Worm (Caenorhabditis elegans) whole organism, L1 larva: Measurements from ENCODE around the gene decr-1.3.
A peak's percentile ranks its signal among the peaks of the same experiment; 100 is the strongest.

ENCODE experiments used
- C16A3.4 ChIP-seq: fragments of 150-350 bp; optimal IDR thresholded peaks from 2 replicates; lab custom pipeline; 2014; ENCODE audit warnings: missing biosample characterization, missing genetic modification characterization
- C34B4.2 ChIP-seq: sonication (generic microtip); optimal IDR thresholded peaks from 2 replicates; lab custom pipeline; 2017; ENCODE audit warnings: mild to moderate bottlenecking, missing genetic modification characterization, missing compliant biosample characterization
- F16B12.6 ChIP-seq: fragments of 150-350 bp; optimal IDR thresholded peaks from 2 replicates; lab custom pipeline; 2014; ENCODE audit warnings: missing biosample characterization, missing genetic modification characterization
- aha-1 ChIP-seq: fragments of 150-350 bp; optimal IDR thresholded peaks from 2 replicates; lab custom pipeline; 2014; ENCODE audit warnings: missing biosample characterization, missing genetic modification characterization
- alr-1 ChIP-seq: fragments of 200-800 bp; sonication (Bioruptor generic); optimal IDR thresholded peaks from 2 replicates; lab custom pipeline; 2018; ENCODE audit warnings: borderline replicate concordance, mild to moderate bottlenecking, missing genetic modification characterization, missing compliant biosample characterization
- aly-2 ChIP-seq: fragments of 150-350 bp; optimal IDR thresholded peaks from 2 replicates; lab custom pipeline; 2014; ENCODE audit warnings: missing biosample characterization, missing genetic modification characterization
- blmp-1 ChIP-seq: fragments of 150-350 bp; optimal IDR thresholded peaks from 2 replicates; lab custom pipeline; 2014; ENCODE audit warnings: missing biosample characterization, missing genetic modification characterization
- ceh-8 ChIP-seq: fragments of 200-800 bp; sonication (Bioruptor generic); optimal IDR thresholded peaks from 2 replicates; lab custom pipeline; 2018; ENCODE audit warnings: mild to moderate bottlenecking, missing genetic modification characterization, moderate library complexity, missing compliant biosample characterization
- ceh-82 ChIP-seq, 3 experiments: fragments of 150-350 bp in 1 of 3; sonication (generic microtip) in 2 of 3; optimal IDR thresholded peaks; 2 replicates each; lab custom pipeline; 2014 to 2017; ENCODE audit warnings: missing biosample characterization in 3 of 3, missing genetic modification characterization in 3 of 3
- ceh-88 ChIP-seq: fragments of 200-800 bp; sonication (Bioruptor generic); IDR thresholded peaks from 2 replicates; pipeline ENCODE4 v1.3.6; 2022; ENCODE audit warnings: missing genetic modification characterization, missing compliant biosample characterization
- ces-1 ChIP-seq: fragments of 150-350 bp; optimal IDR thresholded peaks from 2 replicates; lab custom pipeline; 2014; ENCODE audit warnings: missing biosample characterization, missing genetic modification reagents, missing genetic modification characterization
- dpl-1 ChIP-seq, 3 experiments: fragments of 150-350 bp in 2 of 3; sonication (generic microtip) in 1 of 3; optimal IDR thresholded peaks; 2 replicates each; lab custom pipeline; 2014 to 2017; ENCODE audit warnings: missing biosample characterization in 3 of 3, missing genetic modification characterization in 3 of 3, missing genetic modification reagents in 3 of 3
- dsc-1 ChIP-seq: sonication (generic microtip); optimal IDR thresholded peaks from 2 replicates; lab custom pipeline; 2016; ENCODE audit warnings: mild to moderate bottlenecking, missing genetic modification characterization, missing compliant biosample characterization
- efl-1 ChIP-seq, 4 experiments: fragments of 150-350 bp; optimal IDR thresholded peaks in 3 of 4; peaks in 1 of 4; 1 replicate in 1 of 4; 2 replicates in 3 of 4; lab custom pipeline; 2014; ENCODE audit warnings: missing biosample characterization in 2 of 4, missing genetic modification characterization in 2 of 4, missing genetic modification reagents in 2 of 4
- efl-3 ChIP-seq: fragments of 200-800 bp; sonication (Bioruptor generic); optimal IDR thresholded peaks from 2 replicates; lab custom pipeline; 2018; ENCODE audit warnings: mild to moderate bottlenecking, missing genetic modification characterization, missing compliant biosample characterization
- egl-13 ChIP-seq: sonication (generic microtip); optimal IDR thresholded peaks from 2 replicates; lab custom pipeline; 2016; ENCODE audit warnings: missing genotype, missing genetic modification reagents, missing genetic modification characterization, missing compliant biosample characterization
- elt-2 ChIP-seq: sonication (generic microtip); optimal IDR thresholded peaks from 2 replicates; lab custom pipeline; 2016; ENCODE audit warnings: missing genetic modification characterization, mild to moderate bottlenecking, inconsistent platforms, missing compliant biosample characterization, missing genetic modification reagents
- fkh-8 ChIP-seq: sonication (generic microtip); optimal IDR thresholded peaks from 2 replicates; lab custom pipeline; 2016; ENCODE audit warnings: mild to moderate bottlenecking, missing genetic modification characterization, missing compliant biosample characterization
- grh-1 ChIP-seq: fragments of 200-800 bp; sonication (Bioruptor generic); IDR thresholded peaks from 2 replicates; pipeline ENCODE4 v1.3.6; 2022; ENCODE audit warnings: missing genetic modification reagents, missing genetic modification characterization, missing compliant biosample characterization
- hlh-17 ChIP-seq: fragments of 200-800 bp; sonication (Bioruptor generic); optimal IDR thresholded peaks from 2 replicates; lab custom pipeline; 2018; ENCODE audit warnings: missing genetic modification characterization, mild to moderate bottlenecking, missing compliant biosample characterization, moderate library complexity, borderline replicate concordance
- hpl-2 ChIP-seq: fragments of 150-350 bp; optimal IDR thresholded peaks from 2 replicates; lab custom pipeline; 2014; ENCODE audit warnings: missing biosample characterization, missing genetic modification reagents, missing genetic modification characterization
- jun-1 ChIP-seq: fragments of 150-350 bp; optimal IDR thresholded peaks from 2 replicates; lab custom pipeline; 2014; ENCODE audit warnings: missing biosample characterization, missing genetic modification reagents, missing genetic modification characterization
- lin-13 ChIP-seq: fragments of 150-350 bp; optimal IDR thresholded peaks from 2 replicates; lab custom pipeline; 2014; ENCODE audit warnings: missing biosample characterization, missing genetic modification reagents, missing genetic modification characterization
- lin-14 ChIP-seq: fragments of 200-800 bp; sonication (Bioruptor generic); optimal IDR thresholded peaks from 2 replicates; lab custom pipeline; 2018; ENCODE audit warnings: mild to moderate bottlenecking, missing genetic modification characterization, moderate library complexity, missing compliant biosample characterization
- lsy-2 ChIP-seq, 2 experiments: fragments of 150-350 bp; optimal IDR thresholded peaks; 2 replicates each; lab custom pipeline; 2014; ENCODE audit warnings: missing biosample characterization in 2 of 2, missing genetic modification characterization in 2 of 2
- mdl-1 ChIP-seq, 2 experiments: fragments of 150-350 bp; optimal IDR thresholded peaks; 2 replicates each; lab custom pipeline; 2014 to 2017; ENCODE audit warnings: missing biosample characterization in 2 of 2, missing genetic modification characterization in 2 of 2, inconsistent platforms in 1 of 2
- nhr-11 ChIP-seq: fragments of 150-350 bp; optimal IDR thresholded peaks from 2 replicates; lab custom pipeline; 2014; ENCODE audit warnings: missing biosample characterization, missing genetic modification characterization
- nhr-20 ChIP-seq: sonication (generic microtip); optimal IDR thresholded peaks from 2 replicates; lab custom pipeline; 2016; ENCODE audit warnings: mild to moderate bottlenecking, missing genetic modification characterization, missing compliant biosample characterization
- nhr-237 ChIP-seq: fragments of 150-350 bp; optimal IDR thresholded peaks from 2 replicates; lab custom pipeline; 2014; ENCODE audit warnings: missing biosample characterization, missing genetic modification characterization
- nhr-28 ChIP-seq: fragments of 150-350 bp; optimal IDR thresholded peaks from 2 replicates; lab custom pipeline; 2014; ENCODE audit warnings: missing biosample characterization, missing genetic modification characterization
- nhr-47 ChIP-seq: sonication (generic microtip); optimal IDR thresholded peaks from 2 replicates; lab custom pipeline; 2016; ENCODE audit warnings: mild to moderate bottlenecking, missing genetic modification characterization, moderate library complexity, missing compliant biosample characterization
- nhr-71 ChIP-seq: sonication (generic microtip); optimal IDR thresholded peaks from 2 replicates; lab custom pipeline; 2016; ENCODE audit warnings: mild to moderate bottlenecking, missing genetic modification characterization, moderate library complexity, missing compliant biosample characterization
- nhr-84 ChIP-seq: sonication (generic microtip); optimal IDR thresholded peaks from 2 replicates; lab custom pipeline; 2017; ENCODE audit warnings: missing biosample characterization, missing genetic modification characterization
- nhr-90 ChIP-seq: sonication (generic microtip); optimal IDR thresholded peaks from 2 replicates; lab custom pipeline; 2016; ENCODE audit warnings: mild to moderate bottlenecking, missing genetic modification characterization, missing compliant biosample characterization; ENCODE audit not compliant: poor library complexity
- pax-3 ChIP-seq: fragments of 200-800 bp; sonication (Bioruptor generic); optimal IDR thresholded peaks from 2 replicates; lab custom pipeline; 2018; ENCODE audit warnings: mild to moderate bottlenecking, missing genetic modification characterization, moderate library complexity, missing compliant biosample characterization
- pqm-1 ChIP-seq: sonication (generic microtip); optimal IDR thresholded peaks from 3 replicates; lab custom pipeline; 2017; ENCODE audit warnings: missing biosample characterization, missing genetic modification characterization
- rnt-1 ChIP-seq: sonication (generic microtip); optimal IDR thresholded peaks from 2 replicates; lab custom pipeline; 2016; ENCODE audit warnings: mild to moderate bottlenecking, missing genetic modification characterization, moderate library complexity, missing compliant biosample characterization
- skn-1 ChIP-seq: fragments of 150-350 bp; optimal IDR thresholded peaks from 2 replicates; lab custom pipeline; 2014; ENCODE audit warnings: missing biosample characterization, missing genetic modification characterization
- snu-23 ChIP-seq: sonication (generic microtip); optimal IDR thresholded peaks from 2 replicates; lab custom pipeline; 2016; ENCODE audit warnings: missing genetic modification characterization, missing compliant biosample characterization
- sptf-1 ChIP-seq: fragments of 150-350 bp; optimal IDR thresholded peaks from 2 replicates; lab custom pipeline; 2014; ENCODE audit warnings: missing biosample characterization, missing genetic modification characterization
- swsn-7 ChIP-seq: sonication (generic microtip); optimal IDR thresholded peaks from 2 replicates; lab custom pipeline; 2016; ENCODE audit warnings: missing genetic modification characterization, missing compliant biosample characterization
- tbx-2 ChIP-seq: sonication (generic microtip); optimal IDR thresholded peaks from 2 replicates; lab custom pipeline; 2016; ENCODE audit warnings: missing genetic modification characterization, missing compliant biosample characterization
- unc-62 ChIP-seq: fragments of 150-350 bp; optimal IDR thresholded peaks from 2 replicates; lab custom pipeline; 2014; ENCODE audit warnings: missing biosample characterization, missing genetic modification reagents, missing genetic modification characterization
- unc-86 ChIP-seq: sonication (generic microtip); optimal IDR thresholded peaks from 2 replicates; lab custom pipeline; 2016; ENCODE audit warnings: missing genetic modification characterization, missing compliant biosample characterization
- vab-15 ChIP-seq: sonication (generic microtip); optimal IDR thresholded peaks from 2 replicates; lab custom pipeline; 2017; ENCODE audit warnings: missing genotype, mild to moderate bottlenecking, missing genetic modification characterization, missing compliant biosample characterization
- xbp-1 ChIP-seq: sonication (generic microtip); optimal IDR thresholded peaks from 2 replicates; lab custom pipeline; 2016; ENCODE audit warnings: missing genetic modification characterization, missing compliant biosample characterization
- zag-1 ChIP-seq: fragments of 150-350 bp; optimal IDR thresholded peaks from 2 replicates; lab custom pipeline; 2014; ENCODE audit warnings: missing biosample characterization, missing genetic modification characterization
- zip-4 ChIP-seq: fragments of 200-800 bp; sonication (Bioruptor generic); optimal IDR thresholded peaks from 2 replicates; lab custom pipeline; 2018; ENCODE audit warnings: mild to moderate bottlenecking, missing genetic modification characterization, moderate library complexity, missing compliant biosample characterization

Gene decr-1.3

DNA sequence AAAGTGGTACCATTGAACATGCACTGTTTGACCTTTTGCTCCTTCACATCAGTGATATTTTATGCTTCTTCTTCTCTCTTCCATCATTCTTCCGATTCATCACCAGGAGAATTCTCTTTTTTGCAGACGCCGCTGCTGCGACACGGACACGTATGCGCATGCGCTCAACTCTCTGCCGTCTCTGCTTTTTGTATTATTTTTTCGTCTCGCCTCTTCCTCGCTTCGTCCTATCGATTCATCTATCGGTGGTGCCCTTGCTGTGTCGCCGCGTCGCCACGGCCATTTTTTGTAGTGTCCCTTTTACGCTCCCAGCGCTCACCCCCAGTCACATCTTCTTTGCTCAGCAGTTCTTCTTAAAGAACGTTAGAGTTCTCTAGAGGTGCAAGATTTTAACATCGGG is 47.2 kb downstream of the decr-1.3 start (continued):
- no peak for TF ChIP-seq nhr-28 (tag; lab: Kevin White, UChicago)
- TF ChIP-seq rnt-1 (tag; lab: Kevin White, UChicago), result peak; percentile 52
- TF ChIP-seq pqm-1 (tag; lab: Kevin White, UChicago), result no peak
- no peak for TF ChIP-seq unc-62 (GFP tag; lab: Kevin White, UChicago)
- peak; percentile 37 for TF ChIP-seq F16B12.6 (tag; lab: Kevin White, UChicago)
- TF ChIP-seq blmp-1 (tag; lab: Kevin White, UChicago), result peak; percentile 30
- TF ChIP-seq nhr-90 (tag; lab: Kevin White, UChicago), result no peak
- no peak for TF ChIP-seq ceh-8 (GFP tag; lab: Kevin White, UChicago)
- TF ChIP-seq nhr-84, result no peak
- TF ChIP-seq zip-4 (GFP tag; lab: Kevin White, UChicago), result no peak
- TF ChIP-seq C34B4.2, result no peak
- peak; percentile 30 for TF ChIP-seq unc-86 (tag; lab: Kevin White, UChicago)
- TF ChIP-seq fkh-8 (tag; lab: Kevin White, UChicago), result peak; percentile 61
- no peak for TF ChIP-seq lin-13 (GFP tag; lab: Kevin White, UChicago)
- TF ChIP-seq sptf-1, result no peak
- TF ChIP-seq lsy-2 (tag; optimal IDR thresholded peaks at IDR 0.05; lab: Kevin White, UChicago), result peak; percentile 45 to 85
- no peak for TF ChIP-seq pax-3
- TF ChIP-seq nhr-237 (tag; lab: Kevin White, UChicago), result no peak
- no peak for TF ChIP-seq hlh-17 (GFP tag; lab: Kevin White, UChicago)
- TF ChIP-seq alr-1, result no peak
- peak; percentile 18 for TF ChIP-seq nhr-20 (tag; lab: Kevin White, UChicago)
- TF ChIP-seq nhr-11 (tag; lab: Kevin White, UChicago), result no peak
- TF ChIP-seq egl-13 (tag; lab: Kevin White, UChicago), result peak; percentile 39
- no peak for TF ChIP-seq ces-1
- TF ChIP-seq swsn-7 (tag; lab: Kevin White, UChicago), result peak; percentile 57
- TF ChIP-seq xbp-1 (tag; lab: Kevin White, UChicago), result peak; percentile 42
- TF ChIP-seq ceh-88 (GFP tag; lab: Robert Waterston, UW), result no peak
- TF ChIP-seq jun-1, result peak; percentile 1
- TF ChIP-seq dsc-1 (tag; lab: Kevin White, UChicago), result peak; percentile 38
- TF ChIP-seq efl-3 (GFP tag; lab: Kevin White, UChicago), result no peak
- peak in 1 of 2 experiments; percentile 27 for TF ChIP-seq mdl-1 (tag; optimal IDR thresholded peaks at IDR 0.05; lab: Kevin White, UChicago)

DNA sequence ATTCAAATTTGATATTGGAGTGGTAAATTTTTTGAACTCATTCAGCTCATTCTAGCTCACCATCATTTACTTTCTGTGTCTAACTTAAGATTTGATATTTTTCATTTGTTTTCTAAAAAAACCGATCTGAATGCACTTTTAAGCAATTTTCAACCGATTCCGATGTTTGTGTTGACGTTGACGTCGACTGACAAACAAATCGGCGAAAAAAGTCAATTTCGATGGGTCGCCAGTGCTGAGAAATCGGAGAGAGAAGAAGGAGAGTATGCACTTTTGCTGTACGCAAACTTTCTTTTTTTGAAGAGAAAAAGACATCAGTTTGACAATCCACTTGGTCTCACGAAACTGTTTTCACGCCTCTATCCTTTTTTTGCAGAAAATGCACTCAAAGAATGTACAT is 47.9 kb downstream of the decr-1.3 start:
- peak; percentile 8 for TF ChIP-seq lin-14 (GFP tag; lab: Kevin White, UChicago)
- TF ChIP-seq blmp-1 (tag; lab: Kevin White, UChicago), result peak; percentile 73
- no peak for TF ChIP-seq tbx-2 (tag; lab: Kevin White, UChicago)
- TF ChIP-seq efl-1 (optimal IDR thresholded peaks at IDR 0.05; lab: Kevin White, UChicago), result no peak
- TF ChIP-seq efl-1 (GFP tag; optimal IDR thresholded peaks at IDR 0.05 in 1 of 2; lab: Kevin White, UChicago), result peak in 1 of 2 experiments; percentile 86

DNA sequence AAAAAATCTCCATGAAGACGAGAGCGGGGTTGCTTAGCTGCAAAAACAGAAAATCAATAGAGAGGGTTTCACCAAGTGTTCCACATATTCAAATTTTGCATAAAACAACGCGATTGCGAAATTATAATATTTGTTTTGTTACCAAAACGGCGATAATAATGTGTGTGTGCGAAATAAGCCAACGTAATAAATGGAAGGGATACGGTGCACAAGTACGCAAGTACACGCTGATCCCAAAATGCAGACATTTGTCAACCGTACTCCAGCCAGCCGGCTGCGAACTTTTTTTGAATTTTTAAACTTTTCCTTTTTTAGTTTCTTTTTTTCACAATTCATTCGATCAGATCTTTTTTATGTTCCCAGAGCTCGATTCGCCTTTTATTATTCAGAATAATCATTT is 48.5 kb downstream of the decr-1.3 start, which contains the start of gene ire-1:
TSS of gene ire-1 (minus strand) at position 44 of the 400 bp plus-strand sequence.
- TF ChIP-seq skn-1 (tag; lab: Kevin White, UChicago) (peak; percentile 80), fkh-8 (tag; lab: Kevin White, UChicago) (peak; percentile 48), zag-1 (tag; lab: Kevin White, UChicago) (no peak), grh-1 (GFP tag; lab: Robert Waterston, UW) (no peak), ceh-8 (GFP tag; lab: Kevin White, UChicago) (no peak), dpl-1 (GFP tag; optimal IDR thresholded peaks at IDR 0.05; lab: Kevin White, UChicago) (peak; percentile 54 to 75 (median 70)), lin-14 (GFP tag; lab: Kevin White, UChicago) (peak; percentile 47), nhr-20 (tag; lab: Kevin White, UChicago) (peak; percentile 39), nhr-28 (tag; lab: Kevin White, UChicago) (no peak), elt-2 (tag; lab: Kevin White, UChicago) (no peak), nhr-71 (tag; lab: Kevin White, UChicago) (peak; percentile 65), rnt-1 (tag; lab: Kevin White, UChicago) (peak; percentile 44), snu-23 (GFP tag; lab: Kevin White, UChicago) (peak; percentile 72), jun-1 (peak; percentile 12), efl-3 (GFP tag; lab: Kevin White, UChicago) (no peak), swsn-7 (tag; lab: Kevin White, UChicago) (peak; percentile 50), aly-2 (no peak), nhr-47 (tag; lab: Kevin White, UChicago) (peak; percentile 52), C16A3.4 (tag; lab: Kevin White, UChicago) (peak; percentile 81), efl-1 (optimal IDR thresholded peaks at IDR 0.05; lab: Kevin White, UChicago) (peak; percentile 52 to 69), efl-1 (GFP tag; optimal IDR thresholded peaks at IDR 0.05 in 1 of 2; lab: Kevin White, UChicago) (peak; percentile 70 to 95), ceh-82 (tag; optimal IDR thresholded peaks at IDR 0.05; lab: Kevin White, UChicago) (peak in 2 of 3 experiments; percentile 31 to 50), aha-1 (tag; lab: Kevin White, UChicago) (no peak), hpl-2 (no peak), vab-15 (no peak)
